Worm (Caenorhabditis elegans) whole organism, mixed stage, embryonic: ENCODE measurements around the gene pde-2.
A peak's percentile ranks its signal among the peaks of the same experiment; 100 is the strongest.

ENCODE experiments used
- M03D4.4 ChIP-seq: sonication (generic microtip); optimal IDR thresholded peaks from 2 replicates; lab custom pipeline; 2017; ENCODE audit warnings: mild to moderate bottlenecking, missing genetic modification characterization, missing compliant biosample characterization
- bed-3 ChIP-seq: fragments of 200-800 bp; sonication (Bioruptor generic); optimal IDR thresholded peaks from 3 replicates; lab custom pipeline; 2018; ENCODE audit warnings: mild to moderate bottlenecking, missing genetic modification characterization, moderate library complexity, missing compliant biosample characterization
- blmp-1 ChIP-seq: fragments of 150-350 bp; optimal IDR thresholded peaks from 2 replicates; lab custom pipeline; 2014; ENCODE audit warnings: missing biosample characterization, missing genetic modification characterization
- ceh-39 ChIP-seq: fragments of 150-350 bp; optimal IDR thresholded peaks from 2 replicates; lab custom pipeline; 2014; ENCODE audit warnings: missing biosample characterization, missing genetic modification characterization
- ceh-43 ChIP-seq: fragments of 200-800 bp; sonication (Bioruptor generic); optimal IDR thresholded peaks from 2 replicates; lab custom pipeline; 2018; ENCODE audit warnings: mild to moderate bottlenecking, missing genetic modification characterization, moderate library complexity, missing compliant biosample characterization
- ceh-83 ChIP-seq: fragments of 200-800 bp; sonication (Bioruptor generic); optimal IDR thresholded peaks from 2 replicates; lab custom pipeline; 2018; ENCODE audit warnings: mild to moderate bottlenecking, missing genetic modification characterization, missing compliant biosample characterization
- ces-1 ChIP-seq: fragments of 150-350 bp; optimal IDR thresholded peaks from 2 replicates; lab custom pipeline; 2014; ENCODE audit warnings: missing biosample characterization, missing genetic modification reagents, missing genetic modification characterization
- cnd-1 ChIP-seq: fragments of 200-800 bp; sonication (Bioruptor generic); optimal IDR thresholded peaks from 2 replicates; lab custom pipeline; 2018; ENCODE audit warnings: mild to moderate bottlenecking, missing genetic modification characterization, missing compliant biosample characterization
- drap-1 ChIP-seq: fragments of 200-800 bp; sonication (Bioruptor generic); optimal IDR thresholded peaks from 3 replicates; lab custom pipeline; 2018; ENCODE audit warnings: mild to moderate bottlenecking, missing genetic modification characterization, missing compliant biosample characterization
- elt-1 ChIP-seq: sonication (generic microtip); optimal IDR thresholded peaks from 2 replicates; lab custom pipeline; 2017; ENCODE audit warnings: missing genetic modification characterization, mild to moderate bottlenecking, missing compliant biosample characterization, antibody characterized with exemption, moderate library complexity, borderline replicate concordance; ENCODE audit not compliant: insufficient read depth
- elt-3 ChIP-seq: fragments of 150-350 bp; optimal IDR thresholded peaks from 2 replicates; lab custom pipeline; 2014; ENCODE audit warnings: missing biosample characterization, missing genetic modification characterization
- flh-1 ChIP-seq: fragments of 200-800 bp; sonication (Bioruptor generic); optimal IDR thresholded peaks from 2 replicates; lab custom pipeline; 2018; ENCODE audit warnings: mild to moderate bottlenecking, missing genetic modification characterization, moderate library complexity, missing compliant biosample characterization
- ham-2 ChIP-seq: fragments of 200-800 bp; sonication (Bioruptor generic); optimal IDR thresholded peaks from 2 replicates; lab custom pipeline; 2018; ENCODE audit warnings: mild to moderate bottlenecking, missing genetic modification characterization, missing compliant biosample characterization
- hlh-1 ChIP-seq: fragments of 150-350 bp; optimal IDR thresholded peaks from 2 replicates; lab custom pipeline; 2014; ENCODE audit warnings: missing biosample characterization, missing genetic modification reagents, missing genetic modification characterization
- lin-13 ChIP-seq: fragments of 150-350 bp; optimal IDR thresholded peaks from 2 replicates; lab custom pipeline; 2014; ENCODE audit warnings: missing biosample characterization, missing genetic modification characterization
- lin-32 ChIP-seq: fragments of 200-800 bp; sonication (Bioruptor generic); optimal IDR thresholded peaks from 2 replicates; lab custom pipeline; 2018; ENCODE audit warnings: mild to moderate bottlenecking, missing genetic modification characterization, missing compliant biosample characterization
- lsy-2 ChIP-seq: fragments of 150-350 bp; optimal IDR thresholded peaks from 2 replicates; lab custom pipeline; 2014; ENCODE audit warnings: missing biosample characterization, missing genetic modification characterization
- mab-5 ChIP-seq: fragments of 150-350 bp; optimal IDR thresholded peaks from 2 replicates; lab custom pipeline; 2014; ENCODE audit warnings: missing biosample characterization, missing genetic modification characterization
- mep-1 ChIP-seq: fragments of 150-350 bp; optimal IDR thresholded peaks from 2 replicates; lab custom pipeline; 2017; ENCODE audit warnings: missing biosample characterization, missing genetic modification reagents, missing genetic modification characterization, inconsistent platforms
- mls-2 ChIP-seq: sonication (generic microtip); optimal IDR thresholded peaks from 2 replicates; lab custom pipeline; 2016; ENCODE audit warnings: mild to moderate bottlenecking, missing genetic modification characterization, moderate library complexity, missing compliant biosample characterization
- nhr-12 ChIP-seq: fragments of 150-350 bp; optimal IDR thresholded peaks from 2 replicates; lab custom pipeline; 2014; ENCODE audit warnings: missing biosample characterization, missing genetic modification characterization
- nhr-2 ChIP-seq: fragments of 150-350 bp; optimal IDR thresholded peaks from 2 replicates; lab custom pipeline; 2014; ENCODE audit warnings: missing biosample characterization, missing genetic modification characterization
- nhr-237 ChIP-seq: fragments of 150-350 bp; optimal IDR thresholded peaks from 2 replicates; lab custom pipeline; 2014; ENCODE audit warnings: missing biosample characterization, missing genetic modification characterization
- nhr-28 ChIP-seq: fragments of 150-350 bp; optimal IDR thresholded peaks from 2 replicates; lab custom pipeline; 2014; ENCODE audit warnings: missing biosample characterization, missing genetic modification characterization
- nhr-76 ChIP-seq: sonication (generic microtip); optimal IDR thresholded peaks from 2 replicates; lab custom pipeline; 2017; ENCODE audit warnings: missing biosample characterization, missing genetic modification characterization
- pha-4 ChIP-seq: fragments of 150-350 bp; optimal IDR thresholded peaks from 2 replicates; lab custom pipeline; 2018; ENCODE audit warnings: missing biosample characterization, missing genetic modification reagents, missing genetic modification characterization
- sem-2 ChIP-seq: fragments of 200-800 bp; sonication (Bioruptor generic); optimal IDR thresholded peaks from 2 replicates; lab custom pipeline; 2018; ENCODE audit warnings: mild to moderate bottlenecking, missing genetic modification characterization, missing compliant biosample characterization
- snpc-4 ChIP-seq: fragments of 150-350 bp; optimal IDR thresholded peaks from 2 replicates; lab custom pipeline; 2014; ENCODE audit warnings: missing biosample characterization, missing genetic modification characterization
- sptf-1 ChIP-seq: sonication (generic microtip); optimal IDR thresholded peaks from 2 replicates; lab custom pipeline; 2017; ENCODE audit warnings: mild to moderate bottlenecking, missing genetic modification characterization, moderate library complexity, missing compliant biosample characterization
- tbx-8 ChIP-seq: fragments of 200-800 bp; sonication (Bioruptor generic); optimal IDR thresholded peaks from 2 replicates; lab custom pipeline; 2018; ENCODE audit warnings: mild to moderate bottlenecking, missing genetic modification characterization, moderate library complexity, missing compliant biosample characterization
- unc-120 ChIP-seq: sonication (generic microtip); optimal IDR thresholded peaks from 2 replicates; lab custom pipeline; 2017; ENCODE audit warnings: missing genetic modification characterization, missing compliant biosample characterization; ENCODE audit not compliant: poor library complexity, severe bottlenecking
- unc-39 ChIP-seq: fragments of 150-350 bp; optimal IDR thresholded peaks from 2 replicates; lab custom pipeline; 2014; ENCODE audit warnings: missing biosample characterization, missing genetic modification characterization
- unc-62 ChIP-seq: fragments of 150-350 bp; optimal IDR thresholded peaks from 2 replicates; lab custom pipeline; 2014; ENCODE audit warnings: missing biosample characterization, missing genetic modification reagents, missing genetic modification characterization
- zip-8 ChIP-seq: fragments of 150-350 bp; optimal IDR thresholded peaks from 2 replicates; lab custom pipeline; 2014; ENCODE audit warnings: missing biosample characterization, missing genetic modification characterization
- ztf-11 ChIP-seq: fragments of 150-350 bp; optimal IDR thresholded peaks from 2 replicates; lab custom pipeline; 2014; ENCODE audit warnings: missing biosample characterization, missing genetic modification characterization

Gene pde-2

ce11 chrIII:8946285-8946684 lies 35.4 kb downstream of the pde-2 start:
- TF ChIP-seq nhr-237 (tag; lab: Kevin White, UChicago) (no peak), M03D4.4 (tag; lab: Kevin White, UChicago) (no peak), pha-4 (tag; lab: Kevin White, UChicago) (no peak), blmp-1 (tag; lab: Kevin White, UChicago) (no peak), nhr-76 (tag; lab: Kevin White, UChicago) (no peak), lin-32 (GFP tag; lab: Kevin White, UChicago) (no peak), lin-13 (no peak), cnd-1 (tag; lab: Kevin White, UChicago) (no peak), ceh-39 (no peak), unc-62 (no peak), ceh-43 (GFP tag; lab: Kevin White, UChicago) (no peak), flh-1 (GFP tag; lab: Kevin White, UChicago) (no peak), mep-1 (tag; lab: Kevin White, UChicago) (no peak), nhr-2 (tag; lab: Kevin White, UChicago) (no peak), zip-8 (no peak), elt-1 (tag; lab: Kevin White, UChicago) (no peak), nhr-12 (tag; lab: Kevin White, UChicago) (no peak)

- TF ChIP-seq mep-1 (tag; lab: Kevin White, UChicago) = no peak
- TF ChIP-seq nhr-28 (tag; lab: Kevin White, UChicago) = no peak
- TF ChIP-seq unc-62 = no peak
- TF ChIP-seq lsy-2 (tag; lab: Kevin White, UChicago) = no peak
- no peak for TF ChIP-seq ces-1 (GFP tag; lab: Kevin White, UChicago)
- TF ChIP-seq elt-3 = no peak
- no peak for TF ChIP-seq elt-1 (tag; lab: Kevin White, UChicago)
- no peak for TF ChIP-seq mls-2 (tag; lab: Kevin White, UChicago)
- no peak for TF ChIP-seq zip-8
- no peak for TF ChIP-seq M03D4.4 (tag; lab: Kevin White, UChicago)
- TF ChIP-seq ham-2 (GFP tag; lab: Kevin White, UChicago) = no peak
- no peak for TF ChIP-seq unc-39
- TF ChIP-seq tbx-8 (GFP tag; lab: Kevin White, UChicago) = no peak
- TF ChIP-seq cnd-1 (tag; lab: Kevin White, UChicago) = no peak
- no peak for TF ChIP-seq hlh-1
- TF ChIP-seq blmp-1 (tag; lab: Kevin White, UChicago) = no peak
- no peak for TF ChIP-seq lin-32 (GFP tag; lab: Kevin White, UChicago)
Observed at ce11 chrIII:8944357-8944756, 37.3 kb downstream of the pde-2 start, which contains the start of gene dhrr-1. dhrr-1 (plus strand) TSS chrIII:8944657.

ce11 chrIII:8937571-8937970 lies 44.1 kb downstream of the pde-2 start:
- TF ChIP-seq lsy-2 (tag; lab: Kevin White, UChicago) (peak; percentile 17), snpc-4 (no peak), cnd-1 (tag; lab: Kevin White, UChicago) (peak; percentile 96), blmp-1 (tag; lab: Kevin White, UChicago) (no peak), ham-2 (GFP tag; lab: Kevin White, UChicago) (peak; percentile 94), elt-3 (peak; percentile 45), unc-62 (peak; percentile 50), ceh-43 (GFP tag; lab: Kevin White, UChicago) (peak; percentile 89), lin-13 (peak; percentile 34), zip-8 (peak; percentile 29), lin-32 (GFP tag; lab: Kevin White, UChicago) (peak; percentile 93), nhr-76 (tag; lab: Kevin White, UChicago) (no peak), bed-3 (GFP tag; lab: Kevin White, UChicago) (peak; percentile 77), nhr-2 (tag; lab: Kevin White, UChicago) (no peak), tbx-8 (GFP tag; lab: Kevin White, UChicago) (peak; percentile 70), hlh-1 (peak; percentile 62), ceh-83 (peak; percentile 53), pha-4 (tag; lab: Kevin White, UChicago) (peak; percentile 69), mab-5 (tag; lab: Kevin White, UChicago) (no peak), mls-2 (tag; lab: Kevin White, UChicago) (peak; percentile 97), drap-1 (GFP tag; lab: Kevin White, UChicago) (peak; percentile 95), unc-39 (peak; percentile 66), flh-1 (GFP tag; lab: Kevin White, UChicago) (peak; percentile 84), sem-2 (GFP tag; lab: Kevin White, UChicago) (peak; percentile 86), mep-1 (tag; lab: Kevin White, UChicago) (no peak), ces-1 (GFP tag; lab: Kevin White, UChicago) (no peak), nhr-28 (tag; lab: Kevin White, UChicago) (peak; percentile 50), M03D4.4 (tag; lab: Kevin White, UChicago) (peak; percentile 96), ztf-11 (tag; lab: Kevin White, UChicago) (peak; percentile 42), elt-1 (tag; lab: Kevin White, UChicago) (peak; percentile 28), ceh-39 (peak; percentile 31), unc-120 (tag; lab: Kevin White, UChicago) (peak; percentile 88), nhr-237 (tag; lab: Kevin White, UChicago) (peak; percentile 21), nhr-12 (tag; lab: Kevin White, UChicago) (no peak), sptf-1 (tag; lab: Kevin White, UChicago) (peak; percentile 96)
